Fruit fly (Drosophila melanogaster): Measurements from ENCODE around the gene CG10041.

CG10041 gene

dm6 chr3R:12326855-12327254 is 25.0 kb downstream of the CG10041 start:
- TF ChIP-seq usp (GFP tag; optimal IDR thresholded peaks at IDR 0.05): no peak
- TF ChIP-seq Dll (optimal IDR thresholded peaks at IDR 0.05): no peak
- TF ChIP-seq pan (optimal IDR thresholded peaks at IDR 0.05): no peak
- no peak for TF ChIP-seq EcR (GFP tag; optimal IDR thresholded peaks at IDR 0.05)
- TF ChIP-seq CG8478 (optimal IDR thresholded peaks at IDR 0.05): no peak
- no peak for TF ChIP-seq psq (optimal IDR thresholded peaks at IDR 0.05)

- TF ChIP-seq Dll (optimal IDR thresholded peaks at IDR 0.05) (no peak), usp (GFP tag; optimal IDR thresholded peaks at IDR 0.05) (no peak), EcR (GFP tag; optimal IDR thresholded peaks at IDR 0.05) (no peak), CG8478 (optimal IDR thresholded peaks at IDR 0.05) (no peak), pan (optimal IDR thresholded peaks at IDR 0.05) (no peak), psq (optimal IDR thresholded peaks at IDR 0.05) (no peak)
Observed at dm6 chr3R:12323221-12323620, 28.7 kb downstream of the CG10041 start, which contains the start of gene CG10013. Gene CG10013, plus strand, starts transcription at chr3R:12323521.

- TF ChIP-seq Dll (optimal IDR thresholded peaks at IDR 0.05) (no peak), pan (optimal IDR thresholded peaks at IDR 0.05) (no peak), EcR (GFP tag; optimal IDR thresholded peaks at IDR 0.05) (no peak), usp (GFP tag; optimal IDR thresholded peaks at IDR 0.05) (no peak), CG8478 (optimal IDR thresholded peaks at IDR 0.05) (no peak), psq (optimal IDR thresholded peaks at IDR 0.05) (no peak)
Observed at dm6 chr3R:12317325-12317724, 34.6 kb downstream of the CG10041 start.

- TF ChIP-seq CG8478 (optimal IDR thresholded peaks at IDR 0.05) (no peak), Dll (optimal IDR thresholded peaks at IDR 0.05) (no peak), psq (optimal IDR thresholded peaks at IDR 0.05) (no peak), EcR (GFP tag; optimal IDR thresholded peaks at IDR 0.05) (no peak), usp (GFP tag; optimal IDR thresholded peaks at IDR 0.05) (no peak), pan (optimal IDR thresholded peaks at IDR 0.05) (no peak)
Observed at dm6 chr3R:12316420-12316819, 35.5 kb downstream of the CG10041 start.

dm6 chr3R:12315455-12315854 is 36.4 kb downstream of the CG10041 start:
- TF ChIP-seq usp (GFP tag; optimal IDR thresholded peaks at IDR 0.05) (no peak), EcR (GFP tag; optimal IDR thresholded peaks at IDR 0.05) (no peak), psq (optimal IDR thresholded peaks at IDR 0.05) (no peak), CG8478 (optimal IDR thresholded peaks at IDR 0.05) (no peak), Dll (optimal IDR thresholded peaks at IDR 0.05) (no peak), pan (optimal IDR thresholded peaks at IDR 0.05) (no peak)

- TF ChIP-seq pan (optimal IDR thresholded peaks at IDR 0.05): no peak
- TF ChIP-seq EcR (GFP tag; optimal IDR thresholded peaks at IDR 0.05): no peak
- no peak for TF ChIP-seq usp (GFP tag; optimal IDR thresholded peaks at IDR 0.05)
- no peak for TF ChIP-seq CG8478 (optimal IDR thresholded peaks at IDR 0.05)
- no peak for TF ChIP-seq psq (optimal IDR thresholded peaks at IDR 0.05)
- TF ChIP-seq Dll (optimal IDR thresholded peaks at IDR 0.05): no peak
Observed at dm6 chr3R:12314236-12314635, 37.7 kb downstream of the CG10041 start.

dm6 chr3R:12311053-12311452 is 40.9 kb downstream of the CG10041 start, which contains the start of gene CG4066:
Gene CG4066, plus strand, starts transcription at chr3R:12311353.
- TF ChIP-seq Dll (optimal IDR thresholded peaks at IDR 0.05) (no peak), CG8478 (optimal IDR thresholded peaks at IDR 0.05) (no peak), EcR (GFP tag; optimal IDR thresholded peaks at IDR 0.05) (no peak), psq (optimal IDR thresholded peaks at IDR 0.05) (no peak), pan (optimal IDR thresholded peaks at IDR 0.05) (no peak), usp (GFP tag; optimal IDR thresholded peaks at IDR 0.05) (no peak)

dm6 chr3R:12307569-12307968 is 44.3 kb downstream of the CG10041 start:
- TF ChIP-seq pan (optimal IDR thresholded peaks at IDR 0.05) (no peak), psq (optimal IDR thresholded peaks at IDR 0.05) (no peak), usp (GFP tag; optimal IDR thresholded peaks at IDR 0.05) (no peak), CG8478 (optimal IDR thresholded peaks at IDR 0.05) (no peak), Dll (optimal IDR thresholded peaks at IDR 0.05) (no peak), EcR (GFP tag; optimal IDR thresholded peaks at IDR 0.05) (no peak)

dm6 chr3R:12302915-12303314 is 49.0 kb downstream of the CG10041 start:
- TF ChIP-seq CG8478 (optimal IDR thresholded peaks at IDR 0.05) (no peak), usp (GFP tag; optimal IDR thresholded peaks at IDR 0.05) (no peak), psq (optimal IDR thresholded peaks at IDR 0.05) (no peak), EcR (GFP tag; optimal IDR thresholded peaks at IDR 0.05) (no peak), pan (optimal IDR thresholded peaks at IDR 0.05) (no peak), Dll (optimal IDR thresholded peaks at IDR 0.05) (no peak)

dm6 chr3R:12301528-12301927 is 50.4 kb downstream of the CG10041 start:
- TF ChIP-seq usp (GFP tag; optimal IDR thresholded peaks at IDR 0.05) (no peak), psq (optimal IDR thresholded peaks at IDR 0.05) (no peak), EcR (GFP tag; optimal IDR thresholded peaks at IDR 0.05) (no peak), pan (optimal IDR thresholded peaks at IDR 0.05) (no peak), Dll (optimal IDR thresholded peaks at IDR 0.05) (no peak), CG8478 (optimal IDR thresholded peaks at IDR 0.05) (no peak)

Measured in whole organism.